Fruit fly (Drosophila melanogaster) whole organism, embryonic: ENCODE data around the gene CG7810.

Experiments used
- Atf3 ChIP-seq: fragments of 200-800 bp; sonication (Bioruptor generic); optimal IDR thresholded peaks from 3 replicates; lab custom pipeline; 2016; ENCODE audit warnings: missing biosample characterization, missing genetic modification characterization
- B-H1 ChIP-seq: fragments of 200-800 bp; sonication (Bioruptor generic); IDR thresholded peaks from 3 replicates; pipeline ENCODE4 v1.3.6; 2022; ENCODE audit warnings: missing biosample characterization, missing genetic modification characterization
- Bgb ChIP-seq: fragments of 200-800 bp; sonication (Bioruptor generic); IDR thresholded peaks from 2 replicates; pipeline ENCODE4 v1.3.6; 2022; ENCODE audit warnings: missing biosample characterization, missing genetic modification characterization; ENCODE audit not compliant: partially characterized antibody
- CG10267 ChIP-seq: fragments of 200-800 bp; sonication (Bioruptor generic); optimal IDR thresholded peaks from 2 replicates; lab custom pipeline; 2018; ENCODE audit warnings: missing biosample characterization, mild to moderate bottlenecking, missing genetic modification characterization, moderate library complexity
- CG10431 ChIP-seq: fragments of 200-800 bp; sonication (Bioruptor generic); optimal IDR thresholded peaks from 3 replicates; lab custom pipeline; 2018; ENCODE audit warnings: missing biosample characterization, mild to moderate bottlenecking, missing genetic modification characterization
- CG1233 ChIP-seq: fragments of 200-800 bp; sonication (Bioruptor generic); optimal IDR thresholded peaks from 4 replicates; lab custom pipeline; 2018; ENCODE audit warnings: missing biosample characterization, mild to moderate bottlenecking, missing genetic modification characterization
- CG15514 ChIP-seq: fragments of 200-800 bp; sonication (Bioruptor generic); optimal IDR thresholded peaks from 3 replicates; lab custom pipeline; 2017; ENCODE audit warnings: missing biosample characterization, missing genetic modification characterization, mild to moderate bottlenecking, moderate library complexity, missing genetic modification reagents
- CG1602 ChIP-seq: fragments of 200-800 bp; sonication (Bioruptor generic); optimal IDR thresholded peaks from 3 replicates; lab custom pipeline; 2016; ENCODE audit warnings: missing biosample characterization, missing genetic modification characterization
- CG16863 ChIP-seq: fragments of 200-800 bp; sonication (Bioruptor generic); optimal IDR thresholded peaks from 3 replicates; lab custom pipeline; 2016; ENCODE audit warnings: missing biosample characterization, missing genetic modification characterization
- CG17612 ChIP-seq: fragments of 200-800 bp; sonication (Bioruptor generic); IDR thresholded peaks from 2 replicates; pipeline ENCODE4 v1.3.6; 2022; ENCODE audit warnings: missing biosample characterization, missing genetic modification characterization
- CG18262 ChIP-seq: fragments of 200-800 bp; optimal IDR thresholded peaks from 3 replicates; lab custom pipeline; 2019; ENCODE audit warnings: missing biosample characterization, mild to moderate bottlenecking, missing genetic modification characterization, moderate library complexity
- CG2889 ChIP-seq: fragments of 200-800 bp; sonication (Bioruptor generic); IDR thresholded peaks from 3 replicates; pipeline ENCODE4 v1.3.6; 2022; ENCODE audit warnings: missing biosample characterization, missing genetic modification characterization
- CG31388 ChIP-seq: fragments of 200-800 bp; sonication (Bioruptor generic); optimal IDR thresholded peaks from 2 replicates; lab custom pipeline; 2016; ENCODE audit warnings: missing biosample characterization, missing genetic modification characterization
- CG3163 ChIP-seq: fragments of 200-800 bp; sonication (Bioruptor generic); optimal IDR thresholded peaks from 3 replicates; lab custom pipeline; 2016; ENCODE audit warnings: missing biosample characterization, missing genetic modification characterization
- CG3995 ChIP-seq: fragments of 200-800 bp; sonication (Bioruptor generic); optimal IDR thresholded peaks from 3 replicates; lab custom pipeline; 2016; ENCODE audit warnings: missing biosample characterization, missing genetic modification characterization
- CG4282 ChIP-seq: fragments of 200-800 bp; sonication (Bioruptor generic); optimal IDR thresholded peaks from 2 replicates; lab custom pipeline; 2016; ENCODE audit warnings: missing biosample characterization, missing genetic modification characterization
- CG43689 ChIP-seq: fragments of 200-800 bp; sonication (Bioruptor generic); IDR thresholded peaks from 2 replicates; pipeline ENCODE4 v1.3.6; 2022; ENCODE audit warnings: missing biosample characterization, missing genetic modification characterization
- CG5245 ChIP-seq: fragments of 200-800 bp; sonication (Bioruptor generic); optimal IDR thresholded peaks from 3 replicates; lab custom pipeline; 2016; ENCODE audit warnings: missing biosample characterization, missing genetic modification characterization
- CG6791 ChIP-seq: fragments of 200-800 bp; sonication (Bioruptor generic); IDR thresholded peaks from 3 replicates; pipeline ENCODE4 v1.3.6; 2022; ENCODE audit warnings: missing biosample characterization, missing genetic modification characterization; ENCODE audit not compliant: partially characterized antibody
- CG6854 ChIP-seq: fragments of 200-800 bp; sonication (Bioruptor generic); optimal IDR thresholded peaks from 3 replicates; lab custom pipeline; 2017; ENCODE audit warnings: missing biosample characterization, mild to moderate bottlenecking, missing genetic modification characterization
- CG7839 ChIP-seq: fragments of 200-800 bp; sonication (Bioruptor generic); optimal IDR thresholded peaks from 3 replicates; lab custom pipeline; 2018; ENCODE audit warnings: missing biosample characterization, mild to moderate bottlenecking, missing genetic modification characterization, moderate library complexity
- CG7987 ChIP-seq: fragments of 200-800 bp; sonication (Bioruptor generic); optimal IDR thresholded peaks from 2 replicates; lab custom pipeline; 2018; ENCODE audit warnings: missing biosample characterization, mild to moderate bottlenecking, missing genetic modification characterization, moderate library complexity
- CG8944 ChIP-seq: fragments of 200-800 bp; sonication (Bioruptor generic); optimal IDR thresholded peaks from 3 replicates; lab custom pipeline; 2016; ENCODE audit warnings: missing biosample characterization, missing genetic modification characterization
- Dref ChIP-seq: fragments of 200-800 bp; sonication (Bioruptor generic); IDR thresholded peaks from 2 replicates; pipeline ENCODE4 v1.3.6; 2022; ENCODE audit warnings: missing biosample characterization, missing genetic modification characterization
- Hmx ChIP-seq: fragments of 200-800 bp; sonication (Bioruptor generic); optimal IDR thresholded peaks from 2 replicates; lab custom pipeline; 2016; ENCODE audit warnings: missing biosample characterization, missing genetic modification characterization
- Kr ChIP-seq: fragments of 200-800 bp; sonication (Bioruptor generic); optimal IDR thresholded peaks from 2 replicates; lab custom pipeline; 2017; ENCODE audit warnings: missing biosample characterization, mild to moderate bottlenecking, missing genetic modification characterization
- Mad ChIP-seq: fragments of 200-800 bp; sonication (Bioruptor generic); optimal IDR thresholded peaks from 2 replicates; lab custom pipeline; 2016; ENCODE audit warnings: missing biosample characterization, missing genetic modification characterization
- NC2α ChIP-seq: fragments of 200-800 bp; sonication (Bioruptor generic); optimal IDR thresholded peaks from 2 replicates; lab custom pipeline; 2016; ENCODE audit warnings: missing biosample characterization, missing genetic modification characterization
- PHDP ChIP-seq: fragments of 200-800 bp; sonication (Bioruptor generic); optimal IDR thresholded peaks from 3 replicates; lab custom pipeline; 2018; ENCODE audit warnings: missing biosample characterization, mild to moderate bottlenecking, missing genetic modification characterization, moderate library complexity
- Sox102F ChIP-seq: fragments of 200-800 bp; sonication (Bioruptor generic); optimal IDR thresholded peaks from 2 replicates; lab custom pipeline; 2018; ENCODE audit warnings: missing biosample characterization, mild to moderate bottlenecking, missing genetic modification characterization, moderate library complexity
- Ssrp ChIP-seq: fragments of 200-800 bp; sonication (Bioruptor generic); optimal IDR thresholded peaks from 2 replicates; lab custom pipeline; 2018; ENCODE audit warnings: missing biosample characterization, mild to moderate bottlenecking, missing genetic modification characterization, moderate library complexity
- Vsx1 ChIP-seq: fragments of 200-800 bp; sonication (Bioruptor generic); optimal IDR thresholded peaks from 2 replicates; lab custom pipeline; 2017; ENCODE audit warnings: missing biosample characterization, mild to moderate bottlenecking, missing genetic modification characterization, missing genetic modification reagents
- abd-A ChIP-seq: fragments of 200-800 bp; sonication (Bioruptor generic); optimal IDR thresholded peaks from 3 replicates; lab custom pipeline; 2019; ENCODE audit warnings: missing biosample characterization, mild to moderate bottlenecking, missing genetic modification characterization, moderate library complexity
- cad ChIP-seq: fragments of >200 bp; optimal IDR thresholded peaks from 2 replicates; lab custom pipeline; 2017; ENCODE audit warnings: missing biosample characterization, missing genetic modification characterization
- dm ChIP-seq: fragments of 200-800 bp; sonication (Bioruptor generic); optimal IDR thresholded peaks from 3 replicates; lab custom pipeline; 2016; ENCODE audit warnings: missing biosample characterization, missing genetic modification characterization
- dmrt99B ChIP-seq: fragments of 200-800 bp; sonication (Bioruptor generic); optimal IDR thresholded peaks from 2 replicates; lab custom pipeline; 2018; ENCODE audit warnings: missing biosample characterization, mild to moderate bottlenecking, missing genetic modification characterization, moderate library complexity
- emc ChIP-seq: fragments of 200-800 bp; sonication (Bioruptor generic); optimal IDR thresholded peaks from 2 replicates; lab custom pipeline; 2016; ENCODE audit warnings: missing biosample characterization, missing genetic modification characterization
- fru ChIP-seq: fragments of >200 bp; optimal IDR thresholded peaks from 2 replicates; lab custom pipeline; 2017
- kah ChIP-seq: fragments of 200-800 bp; sonication (Bioruptor generic); optimal IDR thresholded peaks from 2 replicates; lab custom pipeline; 2018; ENCODE audit warnings: missing biosample characterization, mild to moderate bottlenecking, missing genetic modification characterization
- lmd ChIP-seq: fragments of 200-800 bp; sonication (Bioruptor generic); IDR thresholded peaks from 2 replicates; pipeline ENCODE4 v1.3.6; 2022; ENCODE audit warnings: missing biosample characterization, missing genetic modification characterization
- mirr ChIP-seq: fragments of 200-800 bp; sonication (Bioruptor generic); optimal IDR thresholded peaks from 3 replicates; lab custom pipeline; 2018; ENCODE audit warnings: missing biosample characterization, mild to moderate bottlenecking, missing genetic modification characterization
- nau ChIP-seq: fragments of 200-800 bp; sonication (Bioruptor generic); optimal IDR thresholded peaks from 3 replicates; lab custom pipeline; 2017; ENCODE audit warnings: missing biosample characterization, mild to moderate bottlenecking, missing genetic modification characterization, missing genetic modification reagents
- nmo ChIP-seq: fragments of 200-800 bp; sonication (Bioruptor generic); optimal IDR thresholded peaks from 2 replicates; lab custom pipeline; 2018; ENCODE audit warnings: missing biosample characterization, mild to moderate bottlenecking, missing genetic modification characterization, moderate library complexity
- nom ChIP-seq: fragments of 200-800 bp; sonication (Bioruptor generic); optimal IDR thresholded peaks from 2 replicates; lab custom pipeline; 2017; ENCODE audit warnings: missing biosample characterization, missing genetic modification characterization, mild to moderate bottlenecking, moderate library complexity, missing genetic modification reagents
- phol ChIP-seq: fragments of 200-800 bp; sonication (Bioruptor generic); optimal IDR thresholded peaks from 3 replicates; lab custom pipeline; 2018; ENCODE audit warnings: missing biosample characterization, mild to moderate bottlenecking, missing genetic modification characterization, moderate library complexity
- pros ChIP-seq: fragments of 200-800 bp; sonication (Bioruptor generic); optimal IDR thresholded peaks from 3 replicates; lab custom pipeline; 2019; ENCODE audit warnings: missing biosample characterization, mild to moderate bottlenecking, missing genetic modification characterization, moderate library complexity
- ro ChIP-seq: fragments of 200-800 bp; sonication (Bioruptor generic); IDR thresholded peaks from 2 replicates; pipeline ENCODE4 v1.3.6; 2022; ENCODE audit warnings: missing biosample characterization, missing genetic modification characterization
- sima ChIP-seq: fragments of 200-800 bp; sonication (Bioruptor generic); optimal IDR thresholded peaks from 2 replicates; lab custom pipeline; 2016; ENCODE audit warnings: missing biosample characterization, missing genetic modification characterization
- tna ChIP-seq: fragments of 200-800 bp; sonication (Bioruptor generic); IDR thresholded peaks from 2 replicates; pipeline ENCODE4 v1.3.6; 2022; ENCODE audit warnings: missing biosample characterization, missing genetic modification characterization; ENCODE audit not compliant: partially characterized antibody
- trem ChIP-seq: fragments of 200-800 bp; optimal IDR thresholded peaks from 3 replicates; lab custom pipeline; 2019; ENCODE audit warnings: missing biosample characterization, mild to moderate bottlenecking, missing genetic modification characterization, moderate library complexity
- wdn ChIP-seq: fragments of 200-800 bp; sonication (Bioruptor generic); IDR thresholded peaks from 2 replicates; pipeline ENCODE4 v1.3.6; 2022; ENCODE audit warnings: missing biosample characterization, missing genetic modification characterization

The CG7810 gene

DNA sequence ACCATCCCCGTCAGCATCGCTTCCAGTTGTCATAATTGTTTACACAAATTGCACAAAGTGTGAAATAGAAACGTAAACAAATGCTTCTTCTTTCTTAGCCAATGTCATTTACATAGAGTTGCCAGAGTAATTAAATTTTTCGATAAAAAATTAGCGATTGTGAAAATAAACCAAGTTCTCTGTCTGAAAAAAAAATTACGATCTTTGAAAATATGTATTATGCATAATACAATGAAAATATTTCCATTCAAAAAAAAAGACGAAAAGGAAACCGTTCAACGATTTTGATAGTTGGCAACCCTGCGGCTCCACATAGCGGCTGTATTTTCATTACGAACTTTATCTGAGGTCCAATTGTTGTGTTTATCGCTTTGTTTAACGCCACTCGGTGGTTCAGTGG lies at the start of gene CG7810, which contains the start of gene CG7806 (continued):
- TF ChIP-seq emc = peak; percentile 73
- peak; percentile 25 for TF ChIP-seq CG4282 (GFP tag; lab: Kevin White, UChicago)
- peak; percentile 88 for TF ChIP-seq CG1602 (GFP tag; lab: Kevin White, UChicago)
- peak; percentile 85 for TF ChIP-seq CG2889 (GFP tag; lab: Robert Waterston, UW)
- peak; percentile 91 for TF ChIP-seq CG16863 (GFP tag; lab: Kevin White, UChicago)
- peak; percentile 90 for TF ChIP-seq lmd (GFP tag; lab: Robert Waterston, UW)
- TF ChIP-seq abd-A (tag; lab: Kevin White, UChicago) = no peak
- TF ChIP-seq cad (GFP tag; lab: Kevin White, UChicago) = no peak
- peak; percentile 69 for TF ChIP-seq dm
- 0 out of 3 replicates have a peak, but pooled peaks have one; percentile 5 for TF ChIP-seq CG6791 (GFP tag; lab: Robert Waterston, UW)
- peak; percentile 81 for TF ChIP-seq NC2α (GFP tag; lab: Kevin White, UChicago)
- peak; percentile 80 for TF ChIP-seq CG1233 (GFP tag; lab: Kevin White, UChicago)
- TF ChIP-seq CG6854 (GFP tag; lab: Kevin White, UChicago) = peak; percentile 66
- peak; percentile 83 for TF ChIP-seq Ssrp (tag; lab: Kevin White, UChicago)
- TF ChIP-seq CG15514 = peak; percentile 86
- TF ChIP-seq CG7839 (tag; lab: Kevin White, UChicago) = peak; percentile 90
- peak; percentile 92 for TF ChIP-seq nmo (GFP tag; lab: Kevin White, UChicago)
- TF ChIP-seq CG10431 (GFP tag; lab: Kevin White, UChicago) = peak; percentile 84
- peak; percentile 40 for TF ChIP-seq CG7987
- 0 out of 2 replicates have a peak, but pooled peaks have one; percentile 38 for TF ChIP-seq tna (GFP tag; lab: Robert Waterston, UW)
- TF ChIP-seq Mad (GFP tag; lab: Kevin White, UChicago) = peak; percentile 86
- peak; percentile 84 for TF ChIP-seq nom (GFP tag; lab: Kevin White, UChicago)
- no peak for TF ChIP-seq Hmx (GFP tag; lab: Kevin White, UChicago)
- TF ChIP-seq fru (lab: Kevin White, UChicago) = no peak
- peak; percentile 60 for TF ChIP-seq CG3995 (GFP tag; lab: Kevin White, UChicago)
- TF ChIP-seq Sox102F (GFP tag; lab: Kevin White, UChicago) = peak; percentile 95
- peak; percentile 78 for TF ChIP-seq Atf3 (GFP tag; lab: Kevin White, UChicago)
- TF ChIP-seq CG5245 = peak; percentile 80
- peak; percentile 87 for TF ChIP-seq CG10267 (tag; lab: Kevin White, UChicago)
- peak; percentile 48 for TF ChIP-seq Dref (GFP tag; lab: Robert Waterston, UW)
- TF ChIP-seq trem (tag; lab: Kevin White, UChicago) = peak; percentile 86
- no peak for TF ChIP-seq Kr (GFP tag; lab: Kevin White, UChicago)
- TF ChIP-seq CG43689 (GFP tag; lab: Robert Waterston, UW) = peak; percentile 86
- peak; percentile 67 for TF ChIP-seq kah (GFP tag; lab: Kevin White, UChicago)
- TF ChIP-seq phol (tag; lab: Kevin White, UChicago) = peak; percentile 89
- TF ChIP-seq Vsx1 (GFP tag; lab: Kevin White, UChicago) = no peak
- TF ChIP-seq wdn (GFP tag; lab: Robert Waterston, UW) = peak; percentile 86
- TF ChIP-seq B-H1 = peak; percentile 81
- peak; percentile 37 for TF ChIP-seq pros (GFP tag; lab: Kevin White, UChicago)
- peak; percentile 66 for TF ChIP-seq sima (GFP tag; lab: Kevin White, UChicago)
- no peak for TF ChIP-seq Bgb (GFP tag; lab: Robert Waterston, UW)
- peak; percentile 90 for TF ChIP-seq CG18262
- TF ChIP-seq PHDP (tag; lab: Kevin White, UChicago) = peak; percentile 95
- no peak for TF ChIP-seq nau (GFP tag; lab: Kevin White, UChicago)
- TF ChIP-seq CG8944 (GFP tag; lab: Kevin White, UChicago) = peak; percentile 84
- TF ChIP-seq CG3163 (GFP tag; lab: Kevin White, UChicago) = peak; percentile 72
- TF ChIP-seq ro (GFP tag; lab: Robert Waterston, UW) = peak; percentile 30; the same call in 1 of the 2 replicates
- TF ChIP-seq CG31388 (GFP tag; lab: Kevin White, UChicago) = peak; percentile 56
- peak; percentile 42; the same call in 1 of the 2 replicates for TF ChIP-seq CG17612 (GFP tag; lab: Robert Waterston, UW)
- peak; percentile 28 for TF ChIP-seq mirr (GFP tag; lab: Kevin White, UChicago)
- no peak for TF ChIP-seq dmrt99B (tag; lab: Kevin White, UChicago)
